Fruit fly (Drosophila melanogaster): ENCODE results near the gene Nmt.

The Nmt gene

dm6 chr3L:8186627-8187396 is 8.6 kb upstream of the Nmt start, which contains the start of the genes ERR and Atg18a (continued):
- TF ChIP-seq dac (GFP tag; optimal IDR thresholded peaks at IDR 0.05) (peak; percentile 73), Eip75B (GFP tag; optimal IDR thresholded peaks at IDR 0.05) (peak; percentile 86), achi (GFP tag; optimal IDR thresholded peaks at IDR 0.05) (peak; percentile 82), eg (GFP tag; IDR thresholded peaks at IDR 0.05) (peak; percentile 91), Hr38 (GFP tag; optimal IDR thresholded peaks at IDR 0.05) (peak; percentile 60), CG6163 (GFP tag; IDR thresholded peaks at IDR 0.05) (peak; percentile 85), spab (GFP tag; optimal IDR thresholded peaks at IDR 0.05) (no peak), CG1621 (tag; optimal IDR thresholded peaks at IDR 0.05) (peak; percentile 12), acj6 (GFP tag; optimal IDR thresholded peaks at IDR 0.05) (peak; percentile 89), vri (GFP tag; optimal IDR thresholded peaks at IDR 0.05) (peak; percentile 68), CG11294 (GFP tag; IDR thresholded peaks at IDR 0.05) (peak; percentile 76; the same call in 1 of the 2 replicates), ss (GFP tag; optimal IDR thresholded peaks at IDR 0.05) (peak in 1 of 2 experiments; percentile 67), fkh (GFP tag; optimal IDR thresholded peaks at IDR 0.05) (peak; percentile 63), CG8119 (GFP tag; IDR thresholded peaks at IDR 0.05) (peak; percentile 75), Ets21C (GFP tag; optimal IDR thresholded peaks at IDR 0.05) (peak; percentile 87), OdsH (GFP tag; optimal IDR thresholded peaks at IDR 0.05) (peak; percentile 89), net (GFP tag; optimal IDR thresholded peaks at IDR 0.05) (peak; percentile 67), fd85E (GFP tag; optimal IDR thresholded peaks at IDR 0.05) (peak; percentile 67), CG11762 (GFP tag; optimal IDR thresholded peaks at IDR 0.05; ENCODE audit: insufficient read depth) (peak; percentile 61), CG31627 (GFP tag; optimal IDR thresholded peaks at IDR 0.05) (peak; percentile 95), fd59A (GFP tag; optimal IDR thresholded peaks at IDR 0.05) (peak; percentile 71), CG8632 (GFP tag; optimal IDR thresholded peaks at IDR 0.05) (peak; percentile 70), lz (GFP tag; optimal IDR thresholded peaks at IDR 0.05) (peak; percentile 91), Blimp-1 (GFP tag; optimal IDR thresholded peaks at IDR 0.05) (peak; percentile 51), CG9139 (GFP tag; optimal IDR thresholded peaks at IDR 0.05) (no peak), dsx (GFP tag; optimal IDR thresholded peaks at IDR 0.05; ENCODE audit: poor library complexity, severe bottlenecking) (peak; percentile 65), Eip93F (GFP tag; optimal IDR thresholded peaks at IDR 0.05) (no peak), pdm3 (GFP tag; optimal IDR thresholded peaks at IDR 0.05) (no peak), CG6276 (GFP tag; optimal IDR thresholded peaks at IDR 0.05) (no peak), CG6854 (GFP tag; optimal IDR thresholded peaks at IDR 0.05) (peak; percentile 20), CG32006 (GFP tag; optimal IDR thresholded peaks at IDR 0.05) (peak; percentile 89), CG3919 (GFP tag; optimal IDR thresholded peaks at IDR 0.05) (peak; percentile 85), cyc (GFP tag; optimal IDR thresholded peaks at IDR 0.05) (peak; percentile 91), CG15336 (GFP tag; IDR thresholded peaks at IDR 0.05) (peak; percentile 63), CG4318 (GFP tag; optimal IDR thresholded peaks at IDR 0.05) (peak; percentile 85), Smox (GFP tag; optimal IDR thresholded peaks at IDR 0.05) (no peak), esn (GFP tag; optimal IDR thresholded peaks at IDR 0.05) (peak; percentile 88), CG7368 (GFP tag; optimal IDR thresholded peaks at IDR 0.05) (peak; percentile 75), CG3032 (tag; optimal IDR thresholded peaks at IDR 0.05) (peak; percentile 90), Hr4 (GFP tag; optimal IDR thresholded peaks at IDR 0.05) (peak; percentile 90)

Data from whole organism, prepupa.